Worm (Caenorhabditis elegans) whole organism, mixed stage, embryonic: ENCODE results near the gene srw-145.

ENCODE experiments used
- lin-13 ChIP-seq: fragments of 150-350 bp; optimal IDR thresholded peaks from 2 replicates; lab custom pipeline; 2014; ENCODE audit warnings: missing biosample characterization, missing genetic modification characterization
- mab-5 ChIP-seq: fragments of 150-350 bp; optimal IDR thresholded peaks from 2 replicates; lab custom pipeline; 2014; ENCODE audit warnings: missing biosample characterization, missing genetic modification characterization
- unc-120 ChIP-seq: sonication (generic microtip); optimal IDR thresholded peaks from 2 replicates; lab custom pipeline; 2017; ENCODE audit warnings: missing genetic modification characterization, missing compliant biosample characterization; ENCODE audit not compliant: poor library complexity, severe bottlenecking
- unc-62 ChIP-seq: fragments of 150-350 bp; optimal IDR thresholded peaks from 2 replicates; lab custom pipeline; 2014; ENCODE audit warnings: missing biosample characterization, missing genetic modification reagents, missing genetic modification characterization

DNA sequence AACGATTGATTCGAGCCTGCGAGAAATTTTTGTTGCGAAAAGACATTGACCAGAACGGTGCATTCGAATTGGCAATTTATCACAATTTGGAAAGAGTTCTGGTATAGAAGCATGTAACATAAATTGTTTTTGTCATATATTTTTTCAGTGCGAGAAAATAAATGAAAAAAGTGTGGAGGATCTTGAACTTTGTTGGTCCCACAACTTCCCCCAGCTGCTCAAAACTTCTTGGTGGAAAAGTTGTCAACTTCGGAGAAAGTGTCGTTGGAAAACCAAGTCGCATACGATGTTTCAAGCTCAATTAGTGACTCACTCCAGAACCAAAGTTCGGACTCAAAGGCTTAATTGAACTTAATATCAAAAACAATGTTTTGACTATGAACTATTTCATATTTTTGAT is 5.0 kb upstream of the srw-145 start:
- no peak for TF ChIP-seq unc-120 (tag; lab: Kevin White, UChicago)
- TF ChIP-seq lin-13 (tag; lab: Kevin White, UChicago) = no peak
- no peak for TF ChIP-seq unc-62 (GFP tag; lab: Kevin White, UChicago)
- no peak for TF ChIP-seq mab-5 (tag; lab: Kevin White, UChicago)
